Worm (Caenorhabditis elegans) whole organism, L2 larva: ENCODE data around the gene snb-2.

Source experiments
- C34F6.9 ChIP-seq: fragments of 150-350 bp; optimal IDR thresholded peaks from 2 replicates; lab custom pipeline; 2014; ENCODE audit warnings: missing biosample characterization, missing genetic modification characterization
- F13H6.1 ChIP-seq: sonication (generic microtip); optimal IDR thresholded peaks from 2 replicates; lab custom pipeline; 2016; ENCODE audit warnings: missing genetic modification characterization, missing compliant biosample characterization
- R02D3.7 ChIP-seq: fragments of 150-350 bp; optimal IDR thresholded peaks from 2 replicates; lab custom pipeline; 2014; ENCODE audit warnings: missing biosample characterization, missing genetic modification characterization
- Y55F3AM.14 ChIP-seq: fragments of 200-800 bp; sonication (Bioruptor generic); optimal IDR thresholded peaks from 2 replicates; lab custom pipeline; 2018; ENCODE audit warnings: mild to moderate bottlenecking, missing genetic modification characterization, missing compliant biosample characterization
- ZK546.5 ChIP-seq: sonication (generic microtip); optimal IDR thresholded peaks from 2 replicates; lab custom pipeline; 2017; ENCODE audit warnings: missing biosample characterization, missing genetic modification characterization
- aly-2 ChIP-seq: fragments of 150-350 bp; optimal IDR thresholded peaks from 2 replicates; lab custom pipeline; 2014; ENCODE audit warnings: missing biosample characterization, missing genetic modification characterization
- ama-1 ChIP-seq: fragments of 150-350 bp; optimal IDR thresholded peaks from 2 replicates; lab custom pipeline; 2018; ENCODE audit warnings: inconsistent platforms
- blmp-1 ChIP-seq: sonication (generic microtip); optimal IDR thresholded peaks from 2 replicates; lab custom pipeline; 2017; ENCODE audit warnings: missing genetic modification characterization, mild to moderate bottlenecking, missing compliant biosample characterization, antibody characterized with exemption, moderate library complexity; ENCODE audit not compliant: insufficient read depth
- ceh-16 ChIP-seq: fragments of 150-350 bp; optimal IDR thresholded peaks from 2 replicates; lab custom pipeline; 2014; ENCODE audit warnings: missing biosample characterization, missing genetic modification characterization
- ceh-82 ChIP-seq: fragments of 150-350 bp; optimal IDR thresholded peaks from 2 replicates; lab custom pipeline; 2014; ENCODE audit warnings: missing biosample characterization, missing genetic modification characterization
- dmd-4 ChIP-seq: sonication (generic microtip); optimal IDR thresholded peaks from 2 replicates; lab custom pipeline; 2017; ENCODE audit warnings: missing biosample characterization, missing genetic modification characterization
- egl-27 ChIP-seq: sonication (generic microtip); optimal IDR thresholded peaks from 3 replicates; lab custom pipeline; 2017; ENCODE audit warnings: missing biosample characterization, missing genetic modification reagents, missing genetic modification characterization
- elt-1 ChIP-seq: fragments of 150-350 bp; optimal IDR thresholded peaks from 2 replicates; lab custom pipeline; 2014; ENCODE audit warnings: missing biosample characterization, missing genetic modification characterization
- elt-3 ChIP-seq: sonication (generic microtip); optimal IDR thresholded peaks from 2 replicates; lab custom pipeline; 2017; ENCODE audit warnings: missing biosample characterization, missing genetic modification characterization
- fos-1 ChIP-seq: fragments of 150-350 bp; optimal IDR thresholded peaks from 2 replicates; lab custom pipeline; 2014; ENCODE audit warnings: missing biosample characterization, missing genetic modification characterization
- lin-11 ChIP-seq: fragments of 150-350 bp; sonication (generic microtip); optimal IDR thresholded peaks from 2 replicates; lab custom pipeline; 2014; ENCODE audit warnings: missing biosample characterization, missing genetic modification characterization, inconsistent platforms, mixed read lengths
- lsy-2 ChIP-seq, 2 experiments: fragments of 150-350 bp in 1 of 2; sonication (generic microtip) in 1 of 2; optimal IDR thresholded peaks; 2 replicates each; lab custom pipeline; 2014 to 2017; ENCODE audit warnings: missing biosample characterization in 2 of 2, missing genetic modification characterization in 2 of 2
- mab-5 ChIP-seq: fragments of 150-350 bp; optimal IDR thresholded peaks from 2 replicates; lab custom pipeline; 2014; ENCODE audit warnings: missing biosample characterization, missing genetic modification characterization
- mbf-1 ChIP-seq: sonication (generic microtip); optimal IDR thresholded peaks from 2 replicates; lab custom pipeline; 2017; ENCODE audit warnings: missing biosample characterization, missing genetic modification characterization
- nhr-10 ChIP-seq: sonication (generic microtip); optimal IDR thresholded peaks from 2 replicates; lab custom pipeline; 2017; ENCODE audit warnings: missing biosample characterization, missing genetic modification characterization
- nhr-11 ChIP-seq: fragments of 150-350 bp; optimal IDR thresholded peaks from 2 replicates; lab custom pipeline; 2014; ENCODE audit warnings: missing biosample characterization, missing genetic modification characterization
- nhr-12 ChIP-seq: fragments of 150-350 bp; optimal IDR thresholded peaks from 2 replicates; lab custom pipeline; 2014; ENCODE audit warnings: missing biosample characterization, missing genetic modification characterization
- nhr-129 ChIP-seq: fragments of 150-350 bp; optimal IDR thresholded peaks from 2 replicates; lab custom pipeline; 2014; ENCODE audit warnings: missing biosample characterization, missing genetic modification characterization
- nhr-21 ChIP-seq: fragments of 150-350 bp; optimal IDR thresholded peaks from 2 replicates; lab custom pipeline; 2014; ENCODE audit warnings: missing biosample characterization, missing genetic modification characterization
- nhr-23 ChIP-seq: fragments of 150-350 bp; optimal IDR thresholded peaks from 2 replicates; lab custom pipeline; 2014; ENCODE audit warnings: missing biosample characterization, missing genetic modification reagents, missing genetic modification characterization
- nhr-237 ChIP-seq: fragments of 150-350 bp; optimal IDR thresholded peaks from 2 replicates; lab custom pipeline; 2014; ENCODE audit warnings: missing biosample characterization, missing genetic modification characterization
- nhr-25 ChIP-seq: fragments of 150-350 bp; sonication (generic microtip); optimal IDR thresholded peaks from 3 replicates; lab custom pipeline; 2014; ENCODE audit warnings: missing biosample characterization, missing genetic modification characterization
- nhr-6 ChIP-seq: fragments of 150-350 bp; optimal IDR thresholded peaks from 2 replicates; lab custom pipeline; 2014; ENCODE audit warnings: missing biosample characterization, missing genetic modification characterization
- nhr-77 ChIP-seq: fragments of 150-350 bp; optimal IDR thresholded peaks from 2 replicates; lab custom pipeline; 2014; ENCODE audit warnings: missing biosample characterization, missing genetic modification characterization
- peb-1 ChIP-seq: fragments of 150-350 bp; optimal IDR thresholded peaks from 2 replicates; lab custom pipeline; 2014; ENCODE audit warnings: missing biosample characterization, missing genetic modification characterization
- skn-1 ChIP-seq: sonication (generic microtip); optimal IDR thresholded peaks from 2 replicates; lab custom pipeline; 2017; ENCODE audit warnings: missing biosample characterization, missing genetic modification characterization
- sma-9 ChIP-seq, 2 experiments: fragments of 150-350 bp in 1 of 2; sonication (generic microtip) in 1 of 2; optimal IDR thresholded peaks; 2 replicates each; lab custom pipeline; 2014 to 2016; ENCODE audit warnings: missing genetic modification characterization in 2 of 2, mild to moderate bottlenecking in 1 of 2, missing biosample characterization in 1 of 2, missing compliant biosample characterization in 1 of 2, missing genetic modification reagents in 1 of 2, moderate library complexity in 1 of 2
- snpc-4 ChIP-seq: fragments of 150-350 bp; optimal IDR thresholded peaks from 2 replicates; lab custom pipeline; 2014; ENCODE audit warnings: missing biosample characterization, missing genetic modification characterization
- unc-39 ChIP-seq: fragments of 150-350 bp; optimal IDR thresholded peaks from 2 replicates; lab custom pipeline; 2014; ENCODE audit warnings: missing biosample characterization, missing genetic modification characterization
- unc-62 ChIP-seq: fragments of 150-350 bp; optimal IDR thresholded peaks from 2 replicates; lab custom pipeline; 2014; ENCODE audit warnings: missing biosample characterization, missing genetic modification reagents, missing genetic modification characterization
- zag-1 ChIP-seq: fragments of 150-350 bp; optimal IDR thresholded peaks from 2 replicates; lab custom pipeline; 2014; ENCODE audit warnings: missing biosample characterization, missing genetic modification characterization
- ztf-11 ChIP-seq: sonication (generic microtip); optimal IDR thresholded peaks from 2 replicates; lab custom pipeline; 2017; ENCODE audit warnings: missing biosample characterization, missing genetic modification characterization
- ztf-4 ChIP-seq: fragments of 150-350 bp; optimal IDR thresholded peaks from 2 replicates; lab custom pipeline; 2014; ENCODE audit warnings: missing biosample characterization, missing genetic modification characterization

The snb-2 gene

DNA sequence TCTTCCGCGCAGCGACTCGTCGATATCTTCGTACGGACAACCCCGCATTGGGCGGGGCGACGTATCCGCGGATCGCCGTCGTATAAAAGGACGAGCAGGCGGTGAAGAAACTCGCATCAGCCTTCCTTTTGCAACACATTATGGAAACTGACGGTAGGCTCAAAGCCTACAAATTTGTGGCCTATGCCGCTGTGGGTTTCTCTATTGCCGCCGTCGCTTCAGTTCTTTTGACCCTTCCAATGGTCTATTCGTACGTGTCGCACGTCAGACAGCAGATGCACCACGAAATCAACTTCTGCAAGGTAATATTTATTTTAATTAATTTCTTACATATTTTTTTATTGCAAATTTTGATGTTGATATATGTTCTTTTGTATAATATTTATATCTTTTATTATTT, 7.2 kb upstream of the snb-2 start:
- TF ChIP-seq nhr-10 (no peak), ama-1 (lab: Kevin White, UChicago) (peak; percentile 51)

DNA sequence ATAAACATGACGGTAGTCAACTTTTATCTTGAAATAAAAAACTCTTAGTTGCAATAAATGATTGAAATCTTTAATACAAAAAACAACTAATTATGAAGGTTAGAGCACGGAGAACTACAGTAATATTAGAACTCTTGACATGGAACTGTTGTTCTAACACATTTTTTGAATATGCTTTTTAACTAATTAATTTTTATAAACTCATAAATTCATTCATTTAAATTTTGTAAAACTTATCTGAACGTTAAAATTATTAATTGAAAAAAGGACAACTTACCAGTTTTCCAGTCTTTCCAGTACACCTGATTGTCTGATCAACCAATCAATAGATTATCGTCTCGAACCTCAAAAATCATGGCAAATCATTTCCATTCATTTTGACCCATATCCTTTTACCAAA, 6.7 kb upstream of the snb-2 start, which contains the start of gene sqt-3:
Gene sqt-3 (plus strand): TSS at position 301 of the 400 bp plus-strand sequence.
- no peak for TF ChIP-seq Y55F3AM.14 (GFP tag; lab: Kevin White, UChicago)
- no peak for TF ChIP-seq snpc-4 (tag; lab: Kevin White, UChicago)
- no peak for TF ChIP-seq skn-1 (tag; lab: Kevin White, UChicago)
- no peak for TF ChIP-seq dmd-4 (tag; lab: Kevin White, UChicago)
- no peak for TF ChIP-seq lin-11 (tag; lab: Kevin White, UChicago)
- no peak for TF ChIP-seq F13H6.1 (tag; lab: Kevin White, UChicago)
- TF ChIP-seq mab-5 (tag; lab: Kevin White, UChicago): no peak
- TF ChIP-seq nhr-11 (tag; lab: Kevin White, UChicago): no peak
- no peak for TF ChIP-seq nhr-77
- TF ChIP-seq ztf-4: no peak
- no peak for TF ChIP-seq blmp-1 (tag; lab: Kevin White, UChicago)
- no peak for TF ChIP-seq unc-39 (tag; lab: Kevin White, UChicago)
- TF ChIP-seq lsy-2 (tag; optimal IDR thresholded peaks at IDR 0.05; lab: Kevin White, UChicago): no peak
- no peak for TF ChIP-seq nhr-25 (tag; lab: Kevin White, UChicago)
- TF ChIP-seq elt-3: no peak
- no peak for TF ChIP-seq ZK546.5 (tag; lab: Kevin White, UChicago)
- no peak for TF ChIP-seq sma-9 (GFP tag; optimal IDR thresholded peaks at IDR 0.05; lab: Kevin White, UChicago)
- TF ChIP-seq sma-9 (tag; optimal IDR thresholded peaks at IDR 0.05; lab: Kevin White, UChicago): no peak
- TF ChIP-seq C34F6.9 (tag; lab: Kevin White, UChicago): no peak
- no peak for TF ChIP-seq nhr-23 (tag; lab: Kevin White, UChicago)
- no peak for TF ChIP-seq zag-1 (tag; lab: Kevin White, UChicago)

DNA sequence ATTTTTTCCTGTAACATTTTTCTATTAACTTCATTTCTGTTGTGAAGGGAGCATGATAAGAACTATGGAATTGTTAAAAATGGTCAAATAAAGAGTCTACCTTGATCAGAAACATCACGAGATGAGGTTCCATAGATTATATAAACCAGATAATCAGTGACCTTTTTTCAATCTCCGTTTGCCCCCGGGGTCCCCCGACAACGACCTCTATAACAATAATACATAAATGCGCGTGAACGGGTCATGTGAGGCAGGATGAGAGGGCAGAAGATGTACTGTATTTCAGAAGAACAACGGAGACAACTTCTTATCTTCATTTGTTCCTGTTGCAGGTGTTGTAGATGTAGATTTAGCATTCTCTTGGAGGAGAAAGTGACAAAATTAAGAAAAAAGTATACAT, 6.1 kb upstream of the snb-2 start:
- TF ChIP-seq lin-11 (tag; lab: Kevin White, UChicago) (no peak), blmp-1 (tag; lab: Kevin White, UChicago) (peak; percentile 41), sma-9 (GFP tag; optimal IDR thresholded peaks at IDR 0.05; lab: Kevin White, UChicago) (peak; percentile 36), sma-9 (tag; optimal IDR thresholded peaks at IDR 0.05; lab: Kevin White, UChicago) (no peak), nhr-25 (tag; lab: Kevin White, UChicago) (peak; percentile 42)

ce11 chrV:12349365-12349764, 3.7 kb upstream of the snb-2 start:
- TF ChIP-seq dmd-4 (tag; lab: Kevin White, UChicago) (no peak), lin-11 (tag; lab: Kevin White, UChicago) (no peak), nhr-237 (tag; lab: Kevin White, UChicago) (no peak), nhr-12 (tag; lab: Kevin White, UChicago) (no peak), ztf-11 (tag; lab: Kevin White, UChicago) (no peak), nhr-21 (tag; lab: Kevin White, UChicago) (no peak), peb-1 (tag; lab: Kevin White, UChicago) (no peak), fos-1 (tag; lab: Kevin White, UChicago) (no peak), nhr-77 (no peak), ceh-16 (no peak), mab-5 (tag; lab: Kevin White, UChicago) (no peak), lsy-2 (tag; optimal IDR thresholded peaks at IDR 0.05; lab: Kevin White, UChicago) (no peak), ZK546.5 (tag; lab: Kevin White, UChicago) (no peak), aly-2 (tag; lab: Kevin White, UChicago) (no peak), R02D3.7 (no peak)
- TF ChIP-seq, all 48 proteins: peak for 0

ce11 chrV:12347854-12348253, 2.1 kb upstream of the snb-2 start:
- no peak for TF ChIP-seq nhr-11 (tag; lab: Kevin White, UChicago)
- TF ChIP-seq fos-1 (tag; lab: Kevin White, UChicago): peak; percentile 60

- no peak for TF ChIP-seq ceh-82 (tag; lab: Kevin White, UChicago)
- no peak for TF ChIP-seq unc-62
- TF ChIP-seq nhr-77: no peak
- no peak for TF ChIP-seq nhr-129
- no peak for TF ChIP-seq peb-1 (tag; lab: Kevin White, UChicago)
- TF ChIP-seq unc-39 (tag; lab: Kevin White, UChicago): no peak
- no peak for TF ChIP-seq elt-1 (tag; lab: Kevin White, UChicago)
- no peak for TF ChIP-seq fos-1 (tag; lab: Kevin White, UChicago)
- TF ChIP-seq lsy-2 (tag; optimal IDR thresholded peaks at IDR 0.05; lab: Kevin White, UChicago): no peak
- no peak for TF ChIP-seq dmd-4 (tag; lab: Kevin White, UChicago)
- no peak for TF ChIP-seq nhr-10
- no peak for TF ChIP-seq nhr-6 (tag; lab: Kevin White, UChicago)
- no peak for TF ChIP-seq mbf-1 (tag; lab: Kevin White, UChicago)
- no peak for TF ChIP-seq Y55F3AM.14 (GFP tag; lab: Kevin White, UChicago)
- no peak for TF ChIP-seq egl-27 (tag; lab: Kevin White, UChicago)
- TF ChIP-seq nhr-23 (tag; lab: Kevin White, UChicago): no peak
- no peak for TF ChIP-seq mab-5 (tag; lab: Kevin White, UChicago)
- no peak for TF ChIP-seq elt-3
- TF ChIP-seq, all 48 proteins: peak for 0
Measured at ce11 chrV:12344845-12345244, 863 bp downstream of the snb-2 start, which contains the start of gene F23H12.3. Gene F23H12.3, plus strand, starts transcription at chrV:12345145.
